Worm (Caenorhabditis elegans): Measurements from ENCODE around the gene sru-18.
"Not testable (repeated sequence)": the region's sequence is repeated elsewhere in the genome, so short reads cannot be mapped to it uniquely, and the experiment has no call there.

DNA sequence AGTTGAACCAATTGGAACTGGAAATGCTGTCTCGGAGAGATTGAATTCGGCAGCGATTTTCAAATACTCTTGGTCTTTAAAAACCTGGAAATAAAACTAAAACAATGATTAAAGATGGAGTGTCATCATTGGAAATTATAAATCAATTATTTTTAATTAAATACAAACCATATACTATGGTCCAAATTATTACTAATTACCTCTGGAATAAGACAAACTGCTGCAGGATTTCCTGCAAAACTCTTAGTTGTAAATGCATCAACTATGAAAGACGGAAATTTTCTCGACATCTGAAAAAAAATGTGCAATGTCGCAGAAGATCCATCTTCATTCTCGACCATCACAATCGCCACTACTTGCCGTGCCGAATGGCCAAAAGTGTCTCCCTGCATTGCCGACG is 23.3 kb upstream of the sru-18 start, which contains the start of gene igdb-1:
- TF ChIP-seq nfya-2 (GFP tag; IDR thresholded peaks at IDR 0.05); T07F8.4 (tag; optimal IDR thresholded peaks at IDR 0.05); ekl-4 (GFP tag; IDR thresholded peaks at IDR 0.05); F33H1.4 (GFP tag; IDR thresholded peaks at IDR 0.05); Y79H2A.3 (GFP tag; conservative IDR thresholded peaks at IDR 0.05); B0019.2 (GFP tag; conservative IDR thresholded peaks at IDR 0.05); F22D6.2 (tag; optimal IDR thresholded peaks at IDR 0.05); unc-130 (GFP tag; optimal IDR thresholded peaks at IDR 0.05); efl-1 (GFP tag; optimal IDR thresholded peaks at IDR 0.05); Y67H2A.10 (GFP tag; conservative IDR thresholded peaks at IDR 0.05); aptf-3 (GFP tag; IDR thresholded peaks at IDR 0.05); egl-18 (GFP tag; IDR thresholded peaks at IDR 0.05): not testable (repeated sequence)
